Fruit fly (Drosophila melanogaster) whole organism, embryonic: ENCODE measurements around the gene SclA.

Source experiments
- Aef1 ChIP-seq: fragments of 200-800 bp; sonication (Bioruptor generic); IDR thresholded peaks from 3 replicates; pipeline ENCODE4 v1.3.6; 2022; ENCODE audit warnings: missing biosample characterization, missing genetic modification characterization
- Antp ChIP-seq: fragments of 200-800 bp; sonication (Bioruptor generic); optimal IDR thresholded peaks from 3 replicates; lab custom pipeline; 2016; ENCODE audit warnings: missing biosample characterization, missing genetic modification characterization
- Atf6 ChIP-seq: fragments of 200-800 bp; sonication (Bioruptor generic); IDR thresholded peaks from 2 replicates; pipeline ENCODE4 v1.3.6; 2022; ENCODE audit warnings: missing biosample characterization, missing genetic modification characterization
- Awh ChIP-seq: fragments of 200-800 bp; sonication (Bioruptor generic); IDR thresholded peaks from 2 replicates; pipeline ENCODE4, ENCODE4 v1.3.6; 2022; ENCODE audit warnings: missing biosample characterization, missing genetic modification characterization
- CG10147 ChIP-seq: fragments of 200-800 bp; sonication (Bioruptor generic); optimal IDR thresholded peaks from 2 replicates; lab custom pipeline; 2019; ENCODE audit warnings: missing biosample characterization, mild to moderate bottlenecking, missing genetic modification characterization, moderate library complexity
- CG11398 ChIP-seq: fragments of 200-800 bp; sonication (Bioruptor generic); optimal IDR thresholded peaks from 2 replicates; lab custom pipeline; 2016; ENCODE audit warnings: missing biosample characterization, missing genetic modification characterization
- CG12769 ChIP-seq: fragments of 200-800 bp; sonication (Bioruptor generic); optimal IDR thresholded peaks from 2 replicates; lab custom pipeline; 2019; ENCODE audit warnings: missing biosample characterization, mild to moderate bottlenecking, missing genetic modification characterization, moderate library complexity
- CG12942 ChIP-seq: fragments of 200-800 bp; sonication (Bioruptor generic); optimal IDR thresholded peaks from 3 replicates; lab custom pipeline; 2016; ENCODE audit warnings: missing biosample characterization, missing genetic modification characterization
- CG14441 ChIP-seq: fragments of 200-800 bp; sonication (Bioruptor generic); IDR thresholded peaks from 2 replicates; pipeline ENCODE4 v1.3.6; 2022; ENCODE audit warnings: missing biosample characterization, missing genetic modification characterization
- CG14965 ChIP-seq: fragments of 200-800 bp; sonication (Bioruptor generic); optimal IDR thresholded peaks from 2 replicates; lab custom pipeline; 2016; ENCODE audit warnings: missing biosample characterization, missing genetic modification characterization, borderline replicate concordance
- CG1603 ChIP-seq: fragments of 200-800 bp; sonication (Bioruptor generic); optimal IDR thresholded peaks from 2 replicates; lab custom pipeline; 2019; ENCODE audit warnings: missing biosample characterization, mild to moderate bottlenecking, missing genetic modification characterization, moderate library complexity
- CG16779 ChIP-seq: fragments of 200-800 bp; sonication (Bioruptor generic); IDR thresholded peaks from 2 replicates; pipeline ENCODE4 v1.3.6; 2022; ENCODE audit warnings: missing biosample characterization, missing genetic modification characterization
- CG17829 ChIP-seq: fragments of 200-800 bp; optimal IDR thresholded peaks from 2 replicates; lab custom pipeline; 2019; ENCODE audit warnings: missing biosample characterization, mild to moderate bottlenecking, missing genetic modification characterization, moderate library complexity
- CG2116 ChIP-seq: fragments of 200-800 bp; sonication (Bioruptor generic); optimal IDR thresholded peaks from 3 replicates; lab custom pipeline; 2018; ENCODE audit warnings: missing biosample characterization, mild to moderate bottlenecking, missing genetic modification characterization
- CG2129 ChIP-seq: fragments of 200-800 bp; sonication (Bioruptor generic); IDR thresholded peaks from 2 replicates; pipeline ENCODE4 v1.3.6; 2022; ENCODE audit warnings: missing biosample characterization, missing genetic modification characterization; ENCODE audit not compliant: partially characterized antibody
- CG2678 ChIP-seq: fragments of 200-800 bp; sonication (Bioruptor generic); optimal IDR thresholded peaks from 3 replicates; lab custom pipeline; 2019; ENCODE audit warnings: missing biosample characterization, mild to moderate bottlenecking, missing genetic modification characterization, moderate library complexity
- CG31388 ChIP-seq: fragments of 200-800 bp; sonication (Bioruptor generic); optimal IDR thresholded peaks from 2 replicates; lab custom pipeline; 2016; ENCODE audit warnings: missing biosample characterization, missing genetic modification characterization
- CG3407 ChIP-seq: fragments of 200-800 bp; sonication (Bioruptor generic); optimal IDR thresholded peaks from 2 replicates; lab custom pipeline; 2018; ENCODE audit warnings: missing biosample characterization, mild to moderate bottlenecking, missing genetic modification characterization
- CG4820 ChIP-seq: fragments of 200-800 bp; sonication (Bioruptor generic); optimal IDR thresholded peaks from 3 replicates; lab custom pipeline; 2016; ENCODE audit warnings: missing biosample characterization, missing genetic modification characterization
- CG7372 ChIP-seq: fragments of 200-800 bp; sonication (Bioruptor generic); IDR thresholded peaks from 2 replicates; pipeline ENCODE4 v1.3.6; 2022; ENCODE audit warnings: missing biosample characterization, missing genetic modification characterization
- CG8944 ChIP-seq: fragments of 200-800 bp; sonication (Bioruptor generic); optimal IDR thresholded peaks from 3 replicates; lab custom pipeline; 2016; ENCODE audit warnings: missing biosample characterization, missing genetic modification characterization
- CkIIα-i1 ChIP-seq: fragments of 200-800 bp; sonication (Bioruptor generic); IDR thresholded peaks from 2 replicates; pipeline ENCODE4 v1.3.6; 2022; ENCODE audit warnings: missing biosample characterization, missing genetic modification characterization
- CoRest ChIP-seq: fragments of 200-800 bp; sonication (Bioruptor generic); optimal IDR thresholded peaks from 3 replicates; lab custom pipeline; 2018; ENCODE audit warnings: missing biosample characterization, mild to moderate bottlenecking, missing genetic modification characterization, moderate library complexity
- Dip3 ChIP-seq: fragments of 200-800 bp; sonication (Bioruptor generic); optimal IDR thresholded peaks from 3 replicates; lab custom pipeline; 2016; ENCODE audit warnings: missing biosample characterization, missing genetic modification characterization
- Ets97D ChIP-seq: fragments of 200-800 bp; sonication (Bioruptor generic); optimal IDR thresholded peaks from 3 replicates; lab custom pipeline; 2016; ENCODE audit warnings: missing biosample characterization, missing genetic modification characterization
- Fer3 ChIP-seq: fragments of 200-800 bp; sonication (Bioruptor generic); optimal IDR thresholded peaks from 2 replicates; lab custom pipeline; 2018; ENCODE audit warnings: missing biosample characterization, mild to moderate bottlenecking, missing genetic modification characterization, moderate library complexity
- Hey ChIP-seq: fragments of 200-800 bp; sonication (Bioruptor generic); optimal IDR thresholded peaks from 3 replicates; lab custom pipeline; 2018; ENCODE audit warnings: missing biosample characterization, mild to moderate bottlenecking, missing genetic modification characterization
- Hsf ChIP-seq: fragments of 200-800 bp; sonication (Bioruptor generic); optimal IDR thresholded peaks from 3 replicates; lab custom pipeline; 2016; ENCODE audit warnings: missing biosample characterization, missing genetic modification characterization
- MTF-1 ChIP-seq: fragments of 200-800 bp; sonication (Bioruptor generic); optimal IDR thresholded peaks from 2 replicates; lab custom pipeline; 2018; ENCODE audit warnings: missing biosample characterization, mild to moderate bottlenecking, missing genetic modification characterization, borderline replicate concordance
- Max ChIP-seq: fragments of 200-800 bp; sonication (Bioruptor generic); optimal IDR thresholded peaks from 2 replicates; lab custom pipeline; 2016; ENCODE audit warnings: missing biosample characterization, mild to moderate bottlenecking, missing genetic modification characterization
- Mrtf ChIP-seq: fragments of 200-800 bp; sonication (Bioruptor generic); IDR thresholded peaks from 3 replicates; pipeline ENCODE4 v1.3.6; 2022; ENCODE audit warnings: missing biosample characterization, missing genetic modification characterization
- NC2β ChIP-seq: fragments of 200-800 bp; sonication (Bioruptor generic); optimal IDR thresholded peaks from 2 replicates; lab custom pipeline; 2016; ENCODE audit warnings: missing biosample characterization, missing genetic modification characterization
- Six4 ChIP-seq: fragments of 200-800 bp; sonication (Bioruptor generic); optimal IDR thresholded peaks from 2 replicates; lab custom pipeline; 2016; ENCODE audit warnings: missing biosample characterization, missing genetic modification characterization
- Usf ChIP-seq: fragments of 200-800 bp; sonication (Bioruptor generic); optimal IDR thresholded peaks from 2 replicates; lab custom pipeline; 2017; ENCODE audit warnings: missing genotype, missing biosample characterization, missing genetic modification characterization
- ab ChIP-seq: fragments of 200-800 bp; sonication (Bioruptor generic); optimal IDR thresholded peaks from 2 replicates; lab custom pipeline; 2016; ENCODE audit warnings: missing biosample characterization, missing genetic modification characterization
- al ChIP-seq: fragments of 200-800 bp; sonication (Bioruptor generic); IDR thresholded peaks from 2 replicates; pipeline ENCODE4 v1.3.6; 2022; ENCODE audit warnings: missing biosample characterization, missing genetic modification characterization
- cad ChIP-seq: fragments of >200 bp; optimal IDR thresholded peaks from 2 replicates; lab custom pipeline; 2017; ENCODE audit warnings: missing biosample characterization, missing genetic modification characterization
- chm ChIP-seq: fragments of 200-800 bp; sonication (Bioruptor generic); IDR thresholded peaks from 2 replicates; pipeline ENCODE4 v1.3.6; 2022; ENCODE audit warnings: missing biosample characterization, missing genetic modification characterization
- en ChIP-seq: fragments of 200-800 bp; sonication (Bioruptor generic); optimal IDR thresholded peaks from 2 replicates; lab custom pipeline; 2016; ENCODE audit warnings: missing biosample characterization, missing genetic modification characterization
- eyg ChIP-seq: fragments of 200-800 bp; sonication (Bioruptor generic); optimal IDR thresholded peaks from 3 replicates; lab custom pipeline; 2016; ENCODE audit warnings: missing biosample characterization, missing genetic modification characterization
- grn ChIP-seq: fragments of 200-800 bp; sonication (Bioruptor generic); optimal IDR thresholded peaks from 3 replicates; lab custom pipeline; 2017; ENCODE audit warnings: missing biosample characterization, missing genetic modification characterization
- h ChIP-seq: fragments of >200 bp; optimal IDR thresholded peaks from 2 replicates; lab custom pipeline; 2017
- ken ChIP-seq: fragments of 200-800 bp; sonication (Bioruptor generic); IDR thresholded peaks from 3 replicates; pipeline ENCODE4 v1.3.6; 2022; ENCODE audit warnings: missing biosample characterization, missing genetic modification characterization
- knrl ChIP-seq: fragments of 200-800 bp; sonication (Bioruptor generic); IDR thresholded peaks from 3 replicates; pipeline ENCODE4 v1.3.6; 2022; ENCODE audit warnings: missing biosample characterization, missing genetic modification characterization; ENCODE audit not compliant: partially characterized antibody
- lilli ChIP-seq: fragments of 200-800 bp; sonication (Bioruptor generic); optimal IDR thresholded peaks from 3 replicates; lab custom pipeline; 2016; ENCODE audit warnings: missing biosample characterization, missing genetic modification characterization
- lov ChIP-seq, 2 experiments: fragments of 200-800 bp in 1 of 2; fragments of >200 bp in 1 of 2; sonication (Bioruptor generic) in 1 of 2; IDR thresholded peaks in 1 of 2; optimal IDR thresholded peaks in 1 of 2; 2 replicates in 1 of 2; 3 replicates in 1 of 2; pipeline versions ENCODE4 v1.3.6 to Lab custom; 2017 to 2022; ENCODE audit warnings: missing biosample characterization in 1 of 2, missing genetic modification characterization in 1 of 2
- sd ChIP-seq: fragments of 200-800 bp; sonication (Bioruptor generic); optimal IDR thresholded peaks from 3 replicates; lab custom pipeline; 2018; ENCODE audit warnings: missing biosample characterization, mild to moderate bottlenecking, missing genetic modification characterization, moderate library complexity
- sima ChIP-seq: fragments of 200-800 bp; sonication (Bioruptor generic); optimal IDR thresholded peaks from 2 replicates; lab custom pipeline; 2016; ENCODE audit warnings: missing biosample characterization, missing genetic modification characterization
- yki ChIP-seq: fragments of >200 bp; optimal IDR thresholded peaks from 3 replicates; lab custom pipeline; 2018
- zen ChIP-seq: fragments of 200-800 bp; sonication (Bioruptor generic); optimal IDR thresholded peaks from 3 replicates; lab custom pipeline; 2018; ENCODE audit warnings: missing biosample characterization, mild to moderate bottlenecking, missing genetic modification characterization, moderate library complexity
- zen2 ChIP-seq: fragments of 200-800 bp; sonication (Bioruptor generic); IDR thresholded peaks from 3 replicates; pipeline ENCODE4 v1.3.6; 2022; ENCODE audit warnings: missing biosample characterization, missing genetic modification characterization; ENCODE audit not compliant: partially characterized antibody

Gene SclA

DNA sequence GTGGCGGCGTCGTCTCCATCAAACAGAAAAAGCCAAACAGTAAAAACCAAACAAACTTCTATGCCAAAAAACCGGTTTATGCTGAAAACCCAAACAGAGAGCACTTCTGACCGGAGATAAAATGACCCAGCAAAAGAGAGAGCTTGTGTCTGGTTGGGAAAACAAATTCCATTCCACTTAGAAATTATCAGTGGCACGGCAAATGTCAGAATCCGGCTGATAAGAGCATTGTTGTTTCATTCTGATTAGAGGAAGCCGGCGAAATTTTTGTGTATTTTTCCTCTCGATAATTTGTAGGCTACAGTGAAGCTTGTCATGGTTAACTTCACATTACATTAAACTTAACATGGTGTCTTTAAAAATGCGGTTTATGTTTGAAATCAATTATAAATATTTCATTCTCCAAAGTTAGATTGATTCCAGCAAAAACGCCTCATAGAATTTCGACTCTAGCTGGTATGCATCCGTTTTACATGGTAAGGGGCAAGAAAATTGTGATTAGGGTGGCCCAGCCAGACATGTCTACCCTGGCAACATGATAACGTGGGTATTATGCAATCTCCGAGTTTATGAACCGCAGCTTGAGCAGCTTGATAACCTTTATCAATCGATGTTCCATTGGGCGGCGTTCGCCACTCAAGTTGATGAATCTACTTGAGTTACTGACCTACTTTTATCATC lies 20.2 kb upstream of the SclA start (continued):
- TF ChIP-seq CG2678 (tag; lab: Kevin White, UChicago) (peak; percentile 27), Hey (tag; lab: Kevin White, UChicago) (peak; percentile 62), Awh (GFP tag; lab: Robert Waterston, UW) (no peak), knrl (GFP tag; lab: Robert Waterston, UW) (no peak), Max (GFP tag; lab: Kevin White, UChicago) (peak; percentile 29), Six4 (GFP tag; lab: Kevin White, UChicago) (no peak), yki (no peak), CG7372 (GFP tag; lab: Robert Waterston, UW) (no peak), Hsf (no peak), CG2116 (GFP tag; lab: Kevin White, UChicago) (no peak), en (no peak), chm (GFP tag; lab: Robert Waterston, UW) (peak; percentile 18; the same call in 1 of the 2 replicates), eyg (no peak), lov (optimal IDR thresholded peaks at IDR 0.05; lab: Kevin White, UChicago) (no peak), lov (GFP tag; IDR thresholded peaks at IDR 0.05; lab: Robert Waterston, UW) (no peak), sd (peak; percentile 86), CG2129 (GFP tag; lab: Robert Waterston, UW) (no peak), cad (GFP tag; lab: Kevin White, UChicago) (no peak), zen (peak; percentile 15), CG4820 (GFP tag; lab: Kevin White, UChicago) (peak; percentile 5), ken (GFP tag; lab: Robert Waterston, UW) (no peak), CG16779 (GFP tag; lab: Robert Waterston, UW) (no peak), CoRest (tag; lab: Kevin White, UChicago) (peak; percentile 19), ab (GFP tag; lab: Kevin White, UChicago) (no peak), NC2β (GFP tag; lab: Kevin White, UChicago) (no peak), CG12942 (GFP tag; lab: Kevin White, UChicago) (no peak), CG10147 (no peak), Fer3 (tag; lab: Kevin White, UChicago) (peak; percentile 35), Aef1 (GFP tag; lab: Robert Waterston, UW) (peak; percentile 42; the same call in 2 of the 3 replicates), CG8944 (GFP tag; lab: Kevin White, UChicago) (no peak), Atf6 (peak; percentile 42; the same call in 1 of the 2 replicates), CG17829 (tag; lab: Kevin White, UChicago) (no peak), h (lab: Kevin White, UChicago) (no peak), CG1603 (peak; percentile 40), sima (no peak), Usf (GFP tag; lab: Kevin White, UChicago) (no peak), MTF-1 (no peak), grn (GFP tag; lab: Kevin White, UChicago) (peak; percentile 48), Mrtf (no peak), lilli (peak; percentile 61), Antp (no peak), CG14965 (GFP tag; lab: Kevin White, UChicago) (no peak), CG31388 (GFP tag; lab: Kevin White, UChicago) (no peak), CG12769 (tag; lab: Kevin White, UChicago) (peak; percentile 45), CG11398 (GFP tag; lab: Kevin White, UChicago) (no peak), al (GFP tag; lab: Robert Waterston, UW) (no peak), Dip3 (GFP tag; lab: Kevin White, UChicago) (peak; percentile 73), zen2 (GFP tag; lab: Robert Waterston, UW) (no peak), CG14441 (GFP tag; lab: Robert Waterston, UW) (peak; percentile 43; the same call in 1 of the 2 replicates), CkIIα-i1 (no peak), Ets97D (GFP tag; lab: Kevin White, UChicago) (no peak), CG3407 (GFP tag; lab: Kevin White, UChicago) (no peak)
